Worm (Caenorhabditis elegans) whole organism, early embryonic: Measurements from ENCODE around the gene srx-133.

Experiments
- B0310.2 ChIP-seq: sonication (generic microtip); optimal IDR thresholded peaks from 2 replicates; lab custom pipeline; 2016; ENCODE audit warnings: mild to moderate bottlenecking, missing genetic modification characterization, missing compliant biosample characterization
- F13C5.2 ChIP-seq: sonication (generic microtip); optimal IDR thresholded peaks from 2 replicates; lab custom pipeline; 2017; ENCODE audit warnings: mild to moderate bottlenecking, missing genetic modification characterization, inconsistent platforms, missing compliant biosample characterization
- aly-1 ChIP-seq: sonication (generic microtip); optimal IDR thresholded peaks from 2 replicates; lab custom pipeline; 2016; ENCODE audit warnings: missing genetic modification characterization, missing compliant biosample characterization
- ama-1 ChIP-seq: fragments of 150-350 bp; optimal IDR thresholded peaks from 2 replicates; lab custom pipeline; 2014
- ceh-13 ChIP-seq: fragments of 200-800 bp; sonication (Bioruptor generic); optimal IDR thresholded peaks from 2 replicates; lab custom pipeline; 2018; ENCODE audit warnings: mild to moderate bottlenecking, missing genetic modification characterization, missing compliant biosample characterization
- ceh-36 ChIP-seq: sonication (generic microtip); optimal IDR thresholded peaks from 2 replicates; lab custom pipeline; 2016; ENCODE audit warnings: missing genetic modification characterization, inconsistent platforms, missing compliant biosample characterization
- ets-7 ChIP-seq: sonication (generic microtip); optimal IDR thresholded peaks from 2 replicates; lab custom pipeline; 2016; ENCODE audit warnings: missing genotype, missing genetic modification characterization, missing compliant biosample characterization
- flt-1 ChIP-seq: fragments of 200-800 bp; sonication (Bioruptor generic); IDR thresholded peaks from 2 replicates; pipeline ENCODE4 v1.3.6; 2022; ENCODE audit warnings: missing genetic modification characterization, missing compliant biosample characterization
- hmbx-1 ChIP-seq: sonication (generic microtip); optimal IDR thresholded peaks from 2 replicates; lab custom pipeline; 2016; ENCODE audit warnings: mild to moderate bottlenecking, missing genetic modification characterization, missing compliant biosample characterization
- hmg-4 ChIP-seq: fragments of 200-800 bp; sonication (Bioruptor generic); optimal IDR thresholded peaks from 2 replicates; lab custom pipeline; 2018; ENCODE audit warnings: mild to moderate bottlenecking, missing genetic modification characterization, missing compliant biosample characterization
- hnd-1 ChIP-seq: sonication (generic microtip); optimal IDR thresholded peaks from 2 replicates; lab custom pipeline; 2016; ENCODE audit warnings: missing genetic modification characterization, missing compliant biosample characterization
- pes-1 ChIP-seq: fragments of 200-800 bp; sonication (Bioruptor generic); IDR thresholded peaks from 2 replicates; pipeline ENCODE4 v1.3.6; 2022; ENCODE audit warnings: missing genetic modification reagents, missing genetic modification characterization, missing compliant biosample characterization
- scrt-1 ChIP-seq: fragments of 200-800 bp; sonication (Bioruptor generic); IDR thresholded peaks from 2 replicates; pipeline ENCODE4 v1.3.6; 2022; ENCODE audit warnings: missing genetic modification characterization, missing compliant biosample characterization
- sea-1 ChIP-seq: fragments of 200-800 bp; sonication (Bioruptor generic); conservative IDR thresholded peaks from 2 replicates; pipeline ENCODE4 v1.3.6; 2022; ENCODE audit warnings: missing genetic modification characterization, missing compliant biosample characterization
- tbx-11 ChIP-seq: fragments of 200-800 bp; sonication (Bioruptor generic); IDR thresholded peaks from 2 replicates; pipeline ENCODE4 v1.3.6; 2022; ENCODE audit warnings: missing genetic modification characterization, missing compliant biosample characterization
- tbx-37 ChIP-seq: fragments of 200-800 bp; sonication (Bioruptor generic); conservative IDR thresholded peaks from 2 replicates; pipeline ENCODE4 v1.3.6; 2022; ENCODE audit warnings: missing genetic modification reagents, missing genetic modification characterization, missing compliant biosample characterization
- tra-4 ChIP-seq: sonication (generic microtip); optimal IDR thresholded peaks from 2 replicates; lab custom pipeline; 2017; ENCODE audit warnings: missing genetic modification characterization, missing compliant biosample characterization

Gene srx-133

ce11 chrV:13878226-13878625 is 29.7 kb downstream of the srx-133 start:
- no peak for TF ChIP-seq hmg-4 (GFP tag; lab: Kevin White, UChicago)
- no peak for TF ChIP-seq ceh-36 (tag; lab: Kevin White, UChicago)
- no peak for TF ChIP-seq ets-7
- no peak for TF ChIP-seq F13C5.2 (tag; lab: Kevin White, UChicago)

ce11 chrV:13879241-13879640 is 30.8 kb downstream of the srx-133 start, which contains the start of gene lbp-7:
TSS of gene lbp-7 (plus strand) at chrV:13879552.
- TF ChIP-seq tbx-11 (no peak), hmbx-1 (no peak), B0310.2 (tag; lab: Kevin White, UChicago) (no peak), F13C5.2 (tag; lab: Kevin White, UChicago) (no peak), ama-1 (lab: Kevin White, UChicago) (no peak), pes-1 (no peak), flt-1 (GFP tag; lab: Robert Waterston, UW) (no peak), tra-4 (tag; lab: Kevin White, UChicago) (no peak), hmg-4 (GFP tag; lab: Kevin White, UChicago) (no peak)

- no peak for TF ChIP-seq sea-1 (GFP tag; lab: Robert Waterston, UW)
- no peak for TF ChIP-seq hnd-1 (tag; lab: Kevin White, UChicago)
Measured at ce11 chrV:13880163-13880562, 31.7 kb downstream of the srx-133 start.

ce11 chrV:13880607-13881006 is 32.1 kb downstream of the srx-133 start, which contains the start of gene T22G5.3:
TSS of gene T22G5.3 (plus strand) at chrV:13880907.
- TF ChIP-seq sea-1 (GFP tag; lab: Robert Waterston, UW) (no peak), pes-1 (no peak), ama-1 (lab: Kevin White, UChicago) (no peak), ets-7 (no peak), hmg-4 (GFP tag; lab: Kevin White, UChicago) (no peak), hnd-1 (tag; lab: Kevin White, UChicago) (no peak), tra-4 (tag; lab: Kevin White, UChicago) (no peak), ceh-13 (GFP tag; lab: Kevin White, UChicago) (no peak), ceh-36 (tag; lab: Kevin White, UChicago) (no peak), flt-1 (GFP tag; lab: Robert Waterston, UW) (no peak), aly-1 (no peak), tbx-11 (no peak), F13C5.2 (tag; lab: Kevin White, UChicago) (no peak), B0310.2 (tag; lab: Kevin White, UChicago) (no peak), hmbx-1 (no peak), scrt-1 (GFP tag; lab: Robert Waterston, UW) (no peak), tbx-37 (GFP tag; lab: Robert Waterston, UW) (no peak)

ce11 chrV:13887358-13887757 is 38.9 kb downstream of the srx-133 start, which contains the start of gene srsx-19:
TSS of gene srsx-19 (plus strand) at chrV:13887658.
- TF ChIP-seq sea-1 (GFP tag; lab: Robert Waterston, UW) (no peak), hnd-1 (tag; lab: Kevin White, UChicago) (no peak), F13C5.2 (tag; lab: Kevin White, UChicago) (no peak), ama-1 (lab: Kevin White, UChicago) (no peak), scrt-1 (GFP tag; lab: Robert Waterston, UW) (no peak), tbx-11 (no peak), pes-1 (no peak), aly-1 (no peak)

- TF ChIP-seq scrt-1 (GFP tag; lab: Robert Waterston, UW) (no peak), ama-1 (lab: Kevin White, UChicago) (no peak), F13C5.2 (tag; lab: Kevin White, UChicago) (no peak), ceh-36 (tag; lab: Kevin White, UChicago) (no peak), tra-4 (tag; lab: Kevin White, UChicago) (no peak), tbx-11 (no peak), pes-1 (no peak)
Measured at ce11 chrV:13889516-13889915, 41.0 kb downstream of the srx-133 start, which contains the start of gene spp-12. TSS of gene spp-12 (plus strand) at chrV:13889816.

- no peak for TF ChIP-seq flt-1 (GFP tag; lab: Robert Waterston, UW)
- TF ChIP-seq tra-4 (tag; lab: Kevin White, UChicago), result no peak
- no peak for TF ChIP-seq tbx-37 (GFP tag; lab: Robert Waterston, UW)
- TF ChIP-seq hnd-1 (tag; lab: Kevin White, UChicago), result no peak
- no peak for TF ChIP-seq ets-7
- TF ChIP-seq pes-1, result no peak
- TF ChIP-seq sea-1 (GFP tag; lab: Robert Waterston, UW), result no peak
- TF ChIP-seq tbx-11, result no peak
- no peak for TF ChIP-seq aly-1
- TF ChIP-seq ceh-36 (tag; lab: Kevin White, UChicago), result no peak
- TF ChIP-seq hmbx-1, result no peak
- no peak for TF ChIP-seq B0310.2 (tag; lab: Kevin White, UChicago)
- no peak for TF ChIP-seq scrt-1 (GFP tag; lab: Robert Waterston, UW)
- TF ChIP-seq ama-1 (lab: Kevin White, UChicago), result no peak
- TF ChIP-seq F13C5.2 (tag; lab: Kevin White, UChicago), result no peak
- TF ChIP-seq hmg-4 (GFP tag; lab: Kevin White, UChicago), result no peak
- TF ChIP-seq ceh-13 (GFP tag; lab: Kevin White, UChicago), result no peak
Measured at ce11 chrV:13890473-13890872, 42.0 kb downstream of the srx-133 start, which contains the start of gene lbp-8. TSS of gene lbp-8 (plus strand) at chrV:13890773.

- TF ChIP-seq scrt-1 (GFP tag; lab: Robert Waterston, UW) (no peak), ceh-13 (GFP tag; lab: Kevin White, UChicago) (no peak), pes-1 (no peak), tbx-11 (no peak), B0310.2 (tag; lab: Kevin White, UChicago) (no peak), ama-1 (lab: Kevin White, UChicago) (no peak), F13C5.2 (tag; lab: Kevin White, UChicago) (no peak), hmg-4 (GFP tag; lab: Kevin White, UChicago) (no peak), aly-1 (no peak), tra-4 (tag; lab: Kevin White, UChicago) (no peak), sea-1 (GFP tag; lab: Robert Waterston, UW) (no peak), hnd-1 (tag; lab: Kevin White, UChicago) (no peak), flt-1 (GFP tag; lab: Robert Waterston, UW) (no peak), hmbx-1 (no peak)
Measured at ce11 chrV:13891489-13891888, 43.0 kb downstream of the srx-133 start.
